Fruit fly (Drosophila melanogaster) whole organism, embryonic: ENCODE data around the gene foxo.

Experiments used
- CG12071 ChIP-seq: fragments of 200-800 bp; sonication (Bioruptor generic); optimal IDR thresholded peaks from 3 replicates; lab custom pipeline; 2018; ENCODE audit warnings: missing biosample characterization, mild to moderate bottlenecking, missing genetic modification characterization
- CG12769 ChIP-seq: fragments of 200-800 bp; sonication (Bioruptor generic); optimal IDR thresholded peaks from 2 replicates; lab custom pipeline; 2019; ENCODE audit warnings: missing biosample characterization, mild to moderate bottlenecking, missing genetic modification characterization, moderate library complexity
- CG13287 ChIP-seq: fragments of 200-800 bp; sonication (Bioruptor generic); IDR thresholded peaks from 2 replicates; pipeline ENCODE4 v1.3.6; 2022; ENCODE audit warnings: missing biosample characterization, missing genetic modification characterization; ENCODE audit not compliant: partially characterized antibody
- CG1529 ChIP-seq: fragments of 200-800 bp; sonication (Bioruptor generic); optimal IDR thresholded peaks from 3 replicates; lab custom pipeline; 2018; ENCODE audit warnings: missing biosample characterization, missing genetic modification characterization
- CG17568 ChIP-seq: fragments of 200-800 bp; sonication (Bioruptor generic); optimal IDR thresholded peaks from 2 replicates; lab custom pipeline; 2018; ENCODE audit warnings: missing biosample characterization, mild to moderate bottlenecking, missing genetic modification characterization, moderate library complexity
- CG17802 ChIP-seq: fragments of 200-800 bp; sonication (Bioruptor generic); optimal IDR thresholded peaks from 2 replicates; lab custom pipeline; 2018; ENCODE audit warnings: missing biosample characterization, mild to moderate bottlenecking, missing genetic modification characterization, moderate library complexity
- CG17829 ChIP-seq: fragments of 200-800 bp; optimal IDR thresholded peaks from 2 replicates; lab custom pipeline; 2019; ENCODE audit warnings: missing biosample characterization, mild to moderate bottlenecking, missing genetic modification characterization, moderate library complexity
- CG18011 ChIP-seq: fragments of 200-800 bp; sonication (Bioruptor generic); optimal IDR thresholded peaks from 2 replicates; lab custom pipeline; 2017; ENCODE audit warnings: missing biosample characterization, missing genetic modification characterization, mild to moderate bottlenecking, moderate library complexity, missing genotype
- CG18476 ChIP-seq: fragments of 200-800 bp; sonication (Bioruptor generic); optimal IDR thresholded peaks from 2 replicates; lab custom pipeline; 2016; ENCODE audit warnings: missing biosample characterization, mild to moderate bottlenecking, missing genetic modification characterization
- CG2116 ChIP-seq: fragments of 200-800 bp; sonication (Bioruptor generic); optimal IDR thresholded peaks from 3 replicates; lab custom pipeline; 2018; ENCODE audit warnings: missing biosample characterization, mild to moderate bottlenecking, missing genetic modification characterization
- CG31365 ChIP-seq: fragments of 200-800 bp; sonication (Bioruptor generic); optimal IDR thresholded peaks from 2 replicates; lab custom pipeline; 2018; ENCODE audit warnings: missing biosample characterization, mild to moderate bottlenecking, missing genetic modification characterization
- CG3407 ChIP-seq: fragments of 200-800 bp; sonication (Bioruptor generic); optimal IDR thresholded peaks from 2 replicates; lab custom pipeline; 2018; ENCODE audit warnings: missing biosample characterization, mild to moderate bottlenecking, missing genetic modification characterization
- CG7839 ChIP-seq: fragments of 200-800 bp; sonication (Bioruptor generic); optimal IDR thresholded peaks from 3 replicates; lab custom pipeline; 2018; ENCODE audit warnings: missing biosample characterization, mild to moderate bottlenecking, missing genetic modification characterization, moderate library complexity
- CG7963 ChIP-seq: fragments of 200-800 bp; sonication (Bioruptor generic); IDR thresholded peaks from 3 replicates; pipeline ENCODE4 v1.3.6; 2022; ENCODE audit warnings: missing biosample characterization, missing genetic modification characterization; ENCODE audit not compliant: partially characterized antibody
- CG8924 ChIP-seq: fragments of 200-800 bp; optimal IDR thresholded peaks from 3 replicates; lab custom pipeline; 2019; ENCODE audit warnings: missing biosample characterization, mild to moderate bottlenecking, missing genetic modification characterization, moderate library complexity
- CG9817 ChIP-seq: fragments of 200-800 bp; sonication (Bioruptor generic); optimal IDR thresholded peaks from 2 replicates; lab custom pipeline; 2018; ENCODE audit warnings: missing biosample characterization, mild to moderate bottlenecking, missing genetic modification characterization, moderate library complexity
- Deaf1 ChIP-seq: fragments of 200-800 bp; optimal IDR thresholded peaks from 3 replicates; lab custom pipeline; 2019; ENCODE audit warnings: missing biosample characterization, mild to moderate bottlenecking, missing genetic modification characterization, moderate library complexity
- Dek ChIP-seq: fragments of 200-800 bp; sonication (Bioruptor generic); optimal IDR thresholded peaks from 3 replicates; lab custom pipeline; 2019; ENCODE audit warnings: missing biosample characterization, mild to moderate bottlenecking, missing genetic modification characterization, moderate library complexity
- Dref ChIP-seq: fragments of 200-800 bp; sonication (Bioruptor generic); IDR thresholded peaks from 2 replicates; pipeline ENCODE4 v1.3.6; 2022; ENCODE audit warnings: missing biosample characterization, missing genetic modification characterization
- Elba2 ChIP-seq: fragments of 200-800 bp; sonication (Bioruptor generic); optimal IDR thresholded peaks from 3 replicates; lab custom pipeline; 2016; ENCODE audit warnings: missing biosample characterization, missing genetic modification characterization
- Hr78 ChIP-seq, 2 experiments: fragments of 200-800 bp in 1 of 2; fragments of >200 bp in 1 of 2; sonication (Bioruptor generic) in 1 of 2; optimal IDR thresholded peaks; 2 replicates each; lab custom pipeline; 2017 to 2019; ENCODE audit warnings: missing biosample characterization in 2 of 2, missing genetic modification characterization in 2 of 2, mild to moderate bottlenecking in 1 of 2, moderate library complexity in 1 of 2
- MESR4 ChIP-seq: fragments of 200-800 bp; sonication (Bioruptor generic); optimal IDR thresholded peaks from 2 replicates; lab custom pipeline; 2018; ENCODE audit warnings: missing biosample characterization, mild to moderate bottlenecking, missing genetic modification characterization, moderate library complexity
- Max ChIP-seq: fragments of 200-800 bp; sonication (Bioruptor generic); optimal IDR thresholded peaks from 2 replicates; lab custom pipeline; 2016; ENCODE audit warnings: missing biosample characterization, mild to moderate bottlenecking, missing genetic modification characterization
- Mrtf ChIP-seq: fragments of 200-800 bp; sonication (Bioruptor generic); IDR thresholded peaks from 3 replicates; pipeline ENCODE4 v1.3.6; 2022; ENCODE audit warnings: missing biosample characterization, missing genetic modification characterization
- NFAT ChIP-seq: fragments of 200-800 bp; sonication (Bioruptor generic); IDR thresholded peaks from 2 replicates; pipeline ENCODE4 v1.3.6; 2022; ENCODE audit warnings: missing biosample characterization, missing genetic modification characterization
- Nf-YC ChIP-seq: fragments of 200-800 bp; optimal IDR thresholded peaks from 3 replicates; lab custom pipeline; 2019; ENCODE audit warnings: missing biosample characterization, mild to moderate bottlenecking, missing genetic modification characterization, moderate library complexity
- Ptx1 ChIP-seq: fragments of 200-800 bp; sonication (Bioruptor generic); IDR thresholded peaks from 2 replicates; pipeline ENCODE4 v1.3.6; 2022; ENCODE audit warnings: missing biosample characterization, missing genetic modification characterization
- Xbp1 ChIP-seq: fragments of 200-800 bp; sonication (Bioruptor generic); optimal IDR thresholded peaks from 3 replicates; lab custom pipeline; 2016; ENCODE audit warnings: missing biosample characterization, mild to moderate bottlenecking, missing genetic modification characterization
- abd-A ChIP-seq: fragments of 200-800 bp; sonication (Bioruptor generic); optimal IDR thresholded peaks from 3 replicates; lab custom pipeline; 2019; ENCODE audit warnings: missing biosample characterization, mild to moderate bottlenecking, missing genetic modification characterization, moderate library complexity
- aop ChIP-seq: fragments of 200-800 bp; sonication (Bioruptor generic); IDR thresholded peaks from 2 replicates; pipeline ENCODE4 v1.3.6; 2022; ENCODE audit warnings: missing biosample characterization, missing genetic modification characterization
- ato ChIP-seq: fragments of 200-800 bp; sonication (Bioruptor generic); IDR thresholded peaks from 2 replicates; pipeline ENCODE4 v1.3.6; 2022; ENCODE audit warnings: missing biosample characterization, missing genetic modification characterization; ENCODE audit not compliant: partially characterized antibody
- az2 ChIP-seq: fragments of 200-800 bp; sonication (Bioruptor generic); optimal IDR thresholded peaks from 3 replicates; lab custom pipeline; 2016; ENCODE audit warnings: missing biosample characterization, missing genetic modification characterization
- bigmax ChIP-seq: fragments of 200-800 bp; sonication (Bioruptor generic); optimal IDR thresholded peaks from 2 replicates; lab custom pipeline; 2018; ENCODE audit warnings: missing biosample characterization, mild to moderate bottlenecking, missing genetic modification characterization
- chinmo ChIP-seq: fragments of 200-800 bp; sonication (Bioruptor generic); IDR thresholded peaks from 4 replicates; pipeline ENCODE4 v1.3.6; 2022; ENCODE audit warnings: missing biosample characterization, missing genetic modification characterization; ENCODE audit not compliant: partially characterized antibody
- emc ChIP-seq: fragments of 200-800 bp; sonication (Bioruptor generic); optimal IDR thresholded peaks from 2 replicates; lab custom pipeline; 2016; ENCODE audit warnings: missing biosample characterization, missing genetic modification characterization
- grau ChIP-seq: fragments of 200-800 bp; optimal IDR thresholded peaks from 3 replicates; lab custom pipeline; 2019; ENCODE audit warnings: missing biosample characterization, mild to moderate bottlenecking, missing genetic modification characterization, moderate library complexity
- gsb ChIP-seq: fragments of 200-800 bp; sonication (Bioruptor generic); IDR thresholded peaks from 2 replicates; pipeline ENCODE4 v1.3.6; 2022; ENCODE audit warnings: missing biosample characterization, missing genetic modification characterization
- lov ChIP-seq, 2 experiments: fragments of 200-800 bp in 1 of 2; fragments of >200 bp in 1 of 2; sonication (Bioruptor generic) in 1 of 2; IDR thresholded peaks in 1 of 2; optimal IDR thresholded peaks in 1 of 2; 2 replicates in 1 of 2; 3 replicates in 1 of 2; pipeline versions ENCODE4 v1.3.6 to Lab custom; 2017 to 2022; ENCODE audit warnings: missing biosample characterization in 1 of 2, missing genetic modification characterization in 1 of 2
- pita ChIP-seq: fragments of 200-800 bp; sonication (Bioruptor generic); optimal IDR thresholded peaks from 2 replicates; lab custom pipeline; 2017; ENCODE audit warnings: missing biosample characterization, mild to moderate bottlenecking, missing genetic modification characterization
- prd ChIP-seq, 3 experiments: fragments of >200 bp in 2 of 3; fragments of 200-800 bp in 1 of 3; sonication (Bioruptor generic) in 1 of 3; optimal IDR thresholded peaks in 2 of 3; IDR thresholded peaks in 1 of 3; 2 replicates in 2 of 3; 3 replicates in 1 of 3; pipeline versions ENCODE4 v1.3.6 to Lab custom; 2017 to 2022; ENCODE audit warnings: missing biosample characterization in 1 of 3, missing genetic modification characterization in 1 of 3
- pum ChIP-seq: fragments of 200-800 bp; sonication (Bioruptor generic); optimal IDR thresholded peaks from 2 replicates; lab custom pipeline; 2016; ENCODE audit warnings: missing biosample characterization, missing genetic modification characterization
- pzg ChIP-seq: fragments of 200-800 bp; sonication (Bioruptor generic); optimal IDR thresholded peaks from 3 replicates; lab custom pipeline; 2018; ENCODE audit warnings: missing biosample characterization, mild to moderate bottlenecking, missing genetic modification characterization, moderate library complexity
- sd ChIP-seq: fragments of 200-800 bp; sonication (Bioruptor generic); optimal IDR thresholded peaks from 3 replicates; lab custom pipeline; 2018; ENCODE audit warnings: missing biosample characterization, mild to moderate bottlenecking, missing genetic modification characterization, moderate library complexity
- sens ChIP-seq: fragments of 200-800 bp; sonication (Bioruptor generic); peaks from one replicate; lab custom pipeline; 2016; ENCODE audit warnings: missing biosample characterization, missing genetic modification characterization
- sima ChIP-seq: fragments of 200-800 bp; sonication (Bioruptor generic); optimal IDR thresholded peaks from 2 replicates; lab custom pipeline; 2016; ENCODE audit warnings: missing biosample characterization, missing genetic modification characterization
- ttk ChIP-seq: fragments of 200-800 bp; sonication (Bioruptor generic); IDR thresholded peaks from 2 replicates; pipeline ENCODE4 v2.1.2; 2022; ENCODE audit warnings: missing biosample characterization, missing genetic modification characterization
- vnd ChIP-seq: fragments of 200-800 bp; sonication (Bioruptor generic); IDR thresholded peaks from 3 replicates; pipeline ENCODE4 v1.3.6; 2022; ENCODE audit warnings: missing biosample characterization, missing genetic modification characterization; ENCODE audit not compliant: partially characterized antibody

Gene foxo

DNA sequence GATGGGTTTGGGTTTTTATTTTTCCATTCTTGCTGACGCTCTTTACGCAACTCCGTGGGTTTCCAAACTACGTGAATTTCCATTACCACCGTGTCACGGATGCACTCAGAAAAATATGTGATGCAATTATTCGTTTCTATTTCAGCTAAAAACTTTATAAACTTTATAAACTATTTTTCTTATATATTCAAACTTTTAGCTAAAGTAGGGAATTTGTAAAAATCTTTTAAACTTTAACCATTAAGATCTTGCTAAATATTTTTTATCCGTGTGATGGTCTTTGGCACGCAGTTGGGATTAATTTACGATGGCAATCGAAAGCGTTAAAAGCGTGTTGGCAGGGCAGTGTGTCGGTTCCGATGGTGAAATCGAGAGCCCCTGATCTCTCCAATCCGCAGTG lies 38.7 kb downstream of the foxo start (continued):
- TF ChIP-seq ato (no peak), Xbp1 (GFP tag; lab: Kevin White, UChicago) (peak; percentile 30), CG18011 (GFP tag; lab: Kevin White, UChicago) (no peak), CG13287 (GFP tag; lab: Robert Waterston, UW) (no peak), CG17829 (peak; percentile 37), CG1529 (GFP tag; lab: Kevin White, UChicago) (peak; percentile 10), Dek (tag; lab: Kevin White, UChicago) (peak; percentile 43), aop (GFP tag; lab: Robert Waterston, UW) (no peak), CG8924 (tag; lab: Kevin White, UChicago) (peak; percentile 49), az2 (GFP tag; lab: Kevin White, UChicago) (peak; percentile 41), pzg (no peak), Dref (GFP tag; lab: Robert Waterston, UW) (no peak), prd (optimal IDR thresholded peaks at IDR 0.05; lab: Kevin White, UChicago) (no peak), prd (GFP tag; IDR thresholded peaks at IDR 0.05; lab: Robert Waterston, UW) (peak; percentile 70), vnd (GFP tag; lab: Robert Waterston, UW) (no peak), CG17802 (tag; lab: Kevin White, UChicago) (no peak), pita (no peak), Max (GFP tag; lab: Kevin White, UChicago) (no peak)

DNA sequence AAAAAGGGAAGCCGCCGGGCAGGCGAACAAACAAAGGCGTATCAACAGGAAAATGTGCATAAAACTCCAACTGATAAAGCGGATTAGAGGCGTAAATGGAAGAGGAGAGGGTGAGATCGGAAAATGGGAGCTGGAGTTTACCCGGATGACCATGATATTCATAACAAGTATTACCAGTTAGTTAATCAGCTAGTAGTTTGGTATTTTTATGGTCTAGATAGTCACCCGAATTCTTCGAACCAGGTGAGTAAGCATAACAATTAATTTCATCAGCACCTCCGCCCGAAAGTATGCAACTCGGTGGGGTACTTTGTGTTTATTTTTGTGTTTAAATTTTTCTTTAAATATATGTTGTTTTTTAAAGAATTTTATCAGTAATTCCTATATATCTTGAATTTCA lies 39.2 kb downstream of the foxo start:
- TF ChIP-seq CG12769 (peak; percentile 20), CG17568 (GFP tag; lab: Kevin White, UChicago) (no peak), sd (peak; percentile 91), chinmo (GFP tag; lab: Robert Waterston, UW) (0 out of 4 replicates have a peak, but pooled peaks have one; percentile 34), abd-A (tag; lab: Kevin White, UChicago) (peak; percentile 20), sima (GFP tag; lab: Kevin White, UChicago) (no peak), gsb (GFP tag; lab: Robert Waterston, UW) (no peak)
- TF ChIP-seq, all 482 proteins: peak for 4

DNA sequence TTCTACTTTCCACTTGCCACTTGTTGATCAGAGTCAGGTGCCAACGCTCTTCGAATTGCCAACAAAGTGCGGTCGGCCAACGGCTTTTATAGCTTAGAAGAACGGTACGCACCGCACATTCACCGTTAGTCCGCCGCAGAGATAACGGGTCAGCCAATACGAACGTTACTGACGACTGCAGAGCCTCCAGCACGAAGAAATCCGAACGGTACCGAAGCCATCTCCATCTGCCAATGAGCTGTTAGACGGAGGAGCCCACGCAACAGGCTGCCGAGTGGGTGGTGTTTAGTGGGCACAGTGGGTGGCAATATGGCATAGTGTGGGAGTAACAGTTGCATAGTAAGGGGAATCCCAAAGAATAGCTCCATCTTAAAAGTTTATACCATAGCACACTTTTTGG lies 40.0 kb downstream of the foxo start, which contains the start of gene CCHa1:
TSS of gene CCHa1 (minus strand) at position 44 of the 400 bp plus-strand sequence.
- no peak for TF ChIP-seq lov (optimal IDR thresholded peaks at IDR 0.05; lab: Kevin White, UChicago)
- TF ChIP-seq lov (GFP tag; IDR thresholded peaks at IDR 0.05; lab: Robert Waterston, UW) = no peak
- no peak for TF ChIP-seq bigmax (GFP tag; lab: Kevin White, UChicago)
- TF ChIP-seq Ptx1 (GFP tag; lab: Robert Waterston, UW) = no peak
- TF ChIP-seq ttk (GFP tag; lab: Robert Waterston, UW) = no peak
- no peak for TF ChIP-seq CG12071 (GFP tag; lab: Kevin White, UChicago)
- no peak for TF ChIP-seq CG3407 (GFP tag; lab: Kevin White, UChicago)
- TF ChIP-seq chinmo (GFP tag; lab: Robert Waterston, UW) = 0 out of 4 replicates have a peak, but pooled peaks have one; percentile 26
- no peak for TF ChIP-seq Elba2
- TF ChIP-seq MESR4 = no peak
- peak; percentile 87 for TF ChIP-seq Nf-YC (tag; lab: Kevin White, UChicago)
- no peak for TF ChIP-seq grau
- TF ChIP-seq CG7963 = no peak
- TF ChIP-seq sens (GFP tag; lab: Kevin White, UChicago) = peak; percentile 52
- peak; percentile 90 for TF ChIP-seq Deaf1 (tag; lab: Kevin White, UChicago)
- TF ChIP-seq CG31365 = no peak
- TF ChIP-seq CG18476 = no peak
- no peak for TF ChIP-seq Hr78 (GFP tag; optimal IDR thresholded peaks at IDR 0.05; lab: Kevin White, UChicago)
- no peak for TF ChIP-seq CG7839 (tag; lab: Kevin White, UChicago)
- TF ChIP-seq NFAT (GFP tag; lab: Robert Waterston, UW) = no peak
- TF ChIP-seq CG9817 (tag; lab: Kevin White, UChicago) = no peak
- TF ChIP-seq pum (GFP tag; lab: Kevin White, UChicago) = no peak
- TF ChIP-seq Mrtf (GFP tag; lab: Robert Waterston, UW) = no peak
- TF ChIP-seq CG2116 = no peak
- no peak for TF ChIP-seq emc (GFP tag; lab: Kevin White, UChicago)
- no peak for TF ChIP-seq CG13287 (GFP tag; lab: Robert Waterston, UW)
